Fruit fly (Drosophila melanogaster) whole organism, prepupa: ENCODE data around the gene Rpn9.

ENCODE experiments used
- Blimp-1 ChIP-seq: fragments of 200-800 bp; sonication (Bioruptor generic); optimal IDR thresholded peaks from 3 replicates; lab custom pipeline; 2017; ENCODE audit warnings: missing biosample characterization, missing genetic modification characterization, mild to moderate bottlenecking, moderate library complexity, missing genetic modification reagents
- CG10631 ChIP-seq: fragments of 200-800 bp; sonication (Bioruptor generic); optimal IDR thresholded peaks from 2 replicates; lab custom pipeline; 2016; ENCODE audit warnings: missing biosample characterization, missing genetic modification characterization
- CG10669 ChIP-seq: fragments of 200-800 bp; sonication (Bioruptor generic); optimal IDR thresholded peaks from 3 replicates; lab custom pipeline; 2018; ENCODE audit warnings: missing biosample characterization, mild to moderate bottlenecking, missing genetic modification characterization, moderate library complexity
- CG11294 ChIP-seq: fragments of 200-800 bp; sonication (Bioruptor generic); IDR thresholded peaks from 2 replicates; pipeline ENCODE4 v1.3.6; 2022; ENCODE audit warnings: missing biosample characterization, missing genetic modification characterization
- CG15336 ChIP-seq: fragments of 200-800 bp; sonication (Bioruptor generic); IDR thresholded peaks from 2 replicates; pipeline ENCODE4 v1.3.6; 2022; ENCODE audit warnings: missing biosample characterization, missing genetic modification characterization
- CG16779 ChIP-seq: fragments of 200-800 bp; sonication (Bioruptor generic); optimal IDR thresholded peaks from 3 replicates; lab custom pipeline; 2017; ENCODE audit warnings: missing biosample characterization, mild to moderate bottlenecking, missing genetic modification characterization
- CG3032 ChIP-seq: fragments of 200-800 bp; optimal IDR thresholded peaks from 2 replicates; lab custom pipeline; 2019; ENCODE audit warnings: missing biosample characterization, mild to moderate bottlenecking, missing genetic modification characterization, moderate library complexity
- CG31627 ChIP-seq: fragments of 200-800 bp; sonication (Bioruptor generic); optimal IDR thresholded peaks from 3 replicates; lab custom pipeline; 2016; ENCODE audit warnings: missing biosample characterization, missing genetic modification characterization
- CG32006 ChIP-seq: fragments of 200-800 bp; sonication (Bioruptor generic); optimal IDR thresholded peaks from 3 replicates; lab custom pipeline; 2017; ENCODE audit warnings: missing biosample characterization, mild to moderate bottlenecking, missing genetic modification characterization
- CG34406 ChIP-seq: fragments of 200-800 bp; sonication (Bioruptor generic); optimal IDR thresholded peaks from 3 replicates; lab custom pipeline; 2016; ENCODE audit warnings: missing biosample characterization, missing genetic modification characterization
- CG3919 ChIP-seq: fragments of 200-800 bp; sonication (Bioruptor generic); optimal IDR thresholded peaks from 3 replicates; lab custom pipeline; 2016; ENCODE audit warnings: missing biosample characterization, missing genetic modification characterization
- CG4318 ChIP-seq: fragments of 200-800 bp; sonication (Bioruptor generic); optimal IDR thresholded peaks from 3 replicates; lab custom pipeline; 2017; ENCODE audit warnings: missing biosample characterization, mild to moderate bottlenecking, missing genetic modification characterization
- CG6792 ChIP-seq: fragments of 200-800 bp; sonication (Bioruptor generic); optimal IDR thresholded peaks from 3 replicates; lab custom pipeline; 2016; ENCODE audit warnings: missing biosample characterization, missing genetic modification characterization
- CG6808 ChIP-seq: fragments of 200-800 bp; sonication (Bioruptor generic); optimal IDR thresholded peaks from 3 replicates; lab custom pipeline; 2017; ENCODE audit warnings: missing biosample characterization, missing genetic modification characterization, mild to moderate bottlenecking, moderate library complexity, missing genetic modification reagents
- CG6854 ChIP-seq: fragments of 200-800 bp; sonication (Bioruptor generic); optimal IDR thresholded peaks from 2 replicates; lab custom pipeline; 2017; ENCODE audit warnings: missing biosample characterization, mild to moderate bottlenecking, missing genetic modification characterization
- CG8119 ChIP-seq: fragments of 200-800 bp; sonication (Bioruptor generic); IDR thresholded peaks from 3 replicates; pipeline ENCODE4 v1.3.6; 2022; ENCODE audit warnings: missing biosample characterization, missing genetic modification characterization
- CG9139 ChIP-seq: fragments of 200-800 bp; sonication (Bioruptor generic); optimal IDR thresholded peaks from 3 replicates; lab custom pipeline; 2017; ENCODE audit warnings: missing biosample characterization, mild to moderate bottlenecking, missing genetic modification characterization
- Eip75B ChIP-seq: fragments of 200-800 bp; sonication (Bioruptor generic); optimal IDR thresholded peaks from 3 replicates; lab custom pipeline; 2016; ENCODE audit warnings: missing biosample characterization, missing genetic modification characterization
- Eip78C ChIP-seq: fragments of 200-800 bp; sonication (Bioruptor generic); peaks from one replicate; lab custom pipeline; 2016; ENCODE audit warnings: missing biosample characterization, missing genetic modification characterization
- Ets21C ChIP-seq: fragments of 200-800 bp; sonication (Bioruptor generic); optimal IDR thresholded peaks from 3 replicates; lab custom pipeline; 2016; ENCODE audit warnings: missing biosample characterization, missing genetic modification characterization
- Gug ChIP-seq: fragments of 200-800 bp; sonication (Bioruptor generic); IDR thresholded peaks from 2 replicates; pipeline ENCODE4 v1.3.6; 2022; ENCODE audit warnings: missing biosample characterization, missing genetic modification characterization
- Hr38 ChIP-seq: sonication (Bioruptor generic); optimal IDR thresholded peaks from 2 replicates; lab custom pipeline; 2016; ENCODE audit warnings: missing biosample characterization, missing genetic modification characterization
- Hr39 ChIP-seq: fragments of 200-800 bp; sonication (Bioruptor generic); optimal IDR thresholded peaks from 2 replicates; lab custom pipeline; 2016; ENCODE audit warnings: missing biosample characterization, missing genetic modification characterization
- Met ChIP-seq: fragments of 200-800 bp; sonication (Bioruptor generic); optimal IDR thresholded peaks from 3 replicates; lab custom pipeline; 2016; ENCODE audit warnings: missing biosample characterization, missing genetic modification characterization
- Sox102F ChIP-seq: fragments of 200-800 bp; sonication (Bioruptor generic); optimal IDR thresholded peaks from 2 replicates; lab custom pipeline; 2016; ENCODE audit warnings: missing biosample characterization, mild to moderate bottlenecking, missing genetic modification characterization
- Sox14 ChIP-seq: fragments of 200-800 bp; sonication (Bioruptor generic); optimal IDR thresholded peaks from 3 replicates; lab custom pipeline; 2016; ENCODE audit warnings: missing biosample characterization, missing genetic modification characterization
- Sox15 ChIP-seq: fragments of 200-800 bp; sonication (Bioruptor generic); optimal IDR thresholded peaks from 3 replicates; lab custom pipeline; 2016; ENCODE audit warnings: missing biosample characterization, missing genetic modification characterization
- achi ChIP-seq: fragments of 200-800 bp; sonication (Bioruptor generic); optimal IDR thresholded peaks from 3 replicates; lab custom pipeline; 2016; ENCODE audit warnings: missing biosample characterization, missing genetic modification characterization
- acj6 ChIP-seq: fragments of 200-800 bp; sonication (Bioruptor generic); optimal IDR thresholded peaks from 3 replicates; lab custom pipeline; 2016; ENCODE audit warnings: missing biosample characterization, missing genetic modification characterization
- dac ChIP-seq: fragments of 200-800 bp; sonication (Bioruptor generic); optimal IDR thresholded peaks from 2 replicates; lab custom pipeline; 2017; ENCODE audit warnings: missing biosample characterization, mild to moderate bottlenecking, missing genetic modification characterization
- dsx ChIP-seq: fragments of 200-800 bp; optimal IDR thresholded peaks from 3 replicates; lab custom pipeline; 2019; ENCODE audit warnings: missing biosample characterization, mild to moderate bottlenecking, missing genetic modification characterization, moderate library complexity; ENCODE audit not compliant: poor library complexity, severe bottlenecking
- esn ChIP-seq: fragments of 200-800 bp; sonication (Bioruptor generic); optimal IDR thresholded peaks from 2 replicates; lab custom pipeline; 2016; ENCODE audit warnings: missing biosample characterization, mild to moderate bottlenecking, missing genetic modification characterization, moderate library complexity
- fd59A ChIP-seq: fragments of 200-800 bp; sonication (Bioruptor generic); optimal IDR thresholded peaks from 2 replicates; lab custom pipeline; 2017; ENCODE audit warnings: missing biosample characterization, mild to moderate bottlenecking, missing genetic modification characterization, missing genetic modification reagents
- fd85E ChIP-seq: fragments of 200-800 bp; sonication (Bioruptor generic); optimal IDR thresholded peaks from 3 replicates; lab custom pipeline; 2016; ENCODE audit warnings: missing biosample characterization, missing genetic modification characterization
- fkh ChIP-seq: fragments of 200-800 bp; sonication (Bioruptor generic); optimal IDR thresholded peaks from 3 replicates; lab custom pipeline; 2017; ENCODE audit warnings: missing biosample characterization, mild to moderate bottlenecking, missing genetic modification characterization, moderate library complexity
- lz ChIP-seq: fragments of 200-800 bp; sonication (Bioruptor generic); optimal IDR thresholded peaks from 3 replicates; lab custom pipeline; 2016; ENCODE audit warnings: missing biosample characterization, missing genetic modification characterization
- net ChIP-seq: fragments of 200-800 bp; sonication (Bioruptor generic); optimal IDR thresholded peaks from 3 replicates; lab custom pipeline; 2016; ENCODE audit warnings: missing biosample characterization, missing genetic modification characterization
- svp ChIP-seq: fragments of 200-800 bp; sonication (Bioruptor generic); peaks from one replicate; lab custom pipeline; 2016; ENCODE audit warnings: missing biosample characterization, missing genetic modification characterization
- topi ChIP-seq: fragments of 200-800 bp; sonication (Bioruptor generic); optimal IDR thresholded peaks from 3 replicates; lab custom pipeline; 2016; ENCODE audit warnings: missing biosample characterization, missing genetic modification characterization

Gene Rpn9

dm6 chr3R:23734573-23735404, 1.5 kb upstream of the Rpn9 start (continued):
- TF ChIP-seq esn (GFP tag; lab: Kevin White, UChicago): no peak
- peak; percentile 38 for TF ChIP-seq net (GFP tag; lab: Kevin White, UChicago)
- TF ChIP-seq CG9139 (GFP tag; lab: Kevin White, UChicago): peak; percentile 28
- peak; percentile 62 for TF ChIP-seq CG15336 (GFP tag; lab: Robert Waterston, UW)
- no peak for TF ChIP-seq svp (GFP tag; lab: Kevin White, UChicago)
- TF ChIP-seq, all 60 proteins: peak for 26

dm6 chr3R:23733771-23734170, 509 bp upstream of the Rpn9 start:
- TF ChIP-seq fd85E (GFP tag; lab: Kevin White, UChicago) (no peak), CG4318 (GFP tag; lab: Kevin White, UChicago) (no peak), Sox15 (no peak), CG16779 (tag; lab: Kevin White, UChicago) (no peak), svp (GFP tag; lab: Kevin White, UChicago) (no peak), Eip78C (GFP tag; lab: Kevin White, UChicago) (no peak), Sox14 (GFP tag; lab: Kevin White, UChicago) (no peak), CG6854 (no peak)

- no peak for TF ChIP-seq CG34406
- no peak for TF ChIP-seq Eip75B (GFP tag; lab: Kevin White, UChicago)
- no peak for TF ChIP-seq Ets21C
Observed at dm6 chr3R:23732533-23732932, 729 bp downstream of the Rpn9 start.

- TF ChIP-seq svp (GFP tag; lab: Kevin White, UChicago) (peak; percentile 74), lz (GFP tag; lab: Kevin White, UChicago) (no peak)
Observed at dm6 chr3R:23730472-23730801, 2.8 kb downstream of the Rpn9 start.

- TF ChIP-seq CG32006 (GFP tag; lab: Kevin White, UChicago) (peak; percentile 22), CG10669 (no peak), acj6 (GFP tag; lab: Kevin White, UChicago) (no peak), dac (GFP tag; lab: Kevin White, UChicago) (no peak), Hr39 (GFP tag; lab: Kevin White, UChicago) (no peak), net (GFP tag; lab: Kevin White, UChicago) (peak; percentile 38), Sox15 (no peak), Eip75B (GFP tag; lab: Kevin White, UChicago) (peak; percentile 59), achi (GFP tag; lab: Kevin White, UChicago) (no peak), CG3919 (GFP tag; lab: Kevin White, UChicago) (peak; percentile 25), Sox102F (GFP tag; lab: Kevin White, UChicago) (peak; percentile 36), CG6808 (peak; percentile 63), svp (GFP tag; lab: Kevin White, UChicago) (peak; percentile 88), fd59A (GFP tag; lab: Kevin White, UChicago) (no peak), esn (GFP tag; lab: Kevin White, UChicago) (peak; percentile 14), topi (GFP tag; lab: Kevin White, UChicago) (no peak), Hr38 (GFP tag; lab: Kevin White, UChicago) (no peak), CG4318 (GFP tag; lab: Kevin White, UChicago) (no peak), Met (GFP tag; lab: Kevin White, UChicago) (no peak), CG11294 (GFP tag; lab: Robert Waterston, UW) (no peak), Blimp-1 (GFP tag; lab: Kevin White, UChicago) (peak; percentile 72), Gug (GFP tag; lab: Robert Waterston, UW) (no peak), fkh (peak; percentile 16), CG6854 (peak; percentile 70), CG3032 (tag; lab: Kevin White, UChicago) (no peak), dsx (GFP tag; lab: Kevin White, UChicago) (peak; percentile 52), CG6792 (GFP tag; lab: Kevin White, UChicago) (no peak), CG10631 (no peak), CG9139 (GFP tag; lab: Kevin White, UChicago) (peak; percentile 38), CG31627 (GFP tag; lab: Kevin White, UChicago) (no peak), Eip78C (GFP tag; lab: Kevin White, UChicago) (peak; percentile 84), Ets21C (no peak), CG8119 (GFP tag; lab: Robert Waterston, UW) (peak; percentile 37; the same call in 2 of the 3 replicates)
Observed at dm6 chr3R:23729632-23730471, 3.4 kb downstream of the Rpn9 start.
